Worm (Caenorhabditis elegans) whole organism, midembryonic: ENCODE measurements around the gene F49E11.2.

Experiments
- T22C8.4 ChIP-seq: fragments of 200-800 bp; sonication (Bioruptor generic); IDR thresholded peaks from 2 replicates; pipeline ENCODE4 v1.3.6; 2022; ENCODE audit warnings: missing genetic modification characterization, missing compliant biosample characterization
- cog-1 ChIP-seq: sonication (generic microtip); optimal IDR thresholded peaks from 2 replicates; lab custom pipeline; 2016; ENCODE audit warnings: missing genetic modification characterization, missing compliant biosample characterization
- flt-1 ChIP-seq: fragments of 200-800 bp; sonication (Bioruptor generic); IDR thresholded peaks from 2 replicates; pipeline ENCODE4 v1.3.6; 2022; ENCODE audit warnings: missing genetic modification characterization, missing compliant biosample characterization
- klf-2 ChIP-seq: fragments of 200-800 bp; sonication (Bioruptor generic); conservative IDR thresholded peaks from 2 replicates; pipeline ENCODE4 v1.3.6; 2022; ENCODE audit warnings: missing genetic modification reagents, missing genetic modification characterization, missing compliant biosample characterization
- med-1 ChIP-seq: sonication (generic microtip); optimal IDR thresholded peaks from 2 replicates; lab custom pipeline; 2017; ENCODE audit warnings: missing genetic modification characterization, mild to moderate bottlenecking, missing compliant biosample characterization, antibody characterized with exemption, missing genetic modification reagents; ENCODE audit not compliant: insufficient read depth
- ref-1 ChIP-seq: fragments of 200-800 bp; sonication (Bioruptor generic); conservative IDR thresholded peaks from 2 replicates; pipeline ENCODE4 v1.3.6; 2022; ENCODE audit warnings: missing genetic modification reagents, missing genetic modification characterization, missing compliant biosample characterization
- tab-1 ChIP-seq: fragments of 200-800 bp; sonication (Bioruptor generic); IDR thresholded peaks from 2 replicates; pipeline ENCODE4 v1.3.6; 2022; ENCODE audit warnings: missing genetic modification characterization, missing compliant biosample characterization
- ztf-23 ChIP-seq: fragments of 200-800 bp; sonication (Bioruptor generic); IDR thresholded peaks from 2 replicates; pipeline ENCODE4 v1.3.6; 2022; ENCODE audit warnings: missing genetic modification reagents, missing genetic modification characterization, missing compliant biosample characterization
- ztf-29 ChIP-seq: fragments of 200-800 bp; sonication (Bioruptor generic); IDR thresholded peaks from 2 replicates; pipeline ENCODE4 v1.3.6; 2022; ENCODE audit warnings: missing genetic modification reagents, missing genetic modification characterization, missing compliant biosample characterization

F49E11.2 gene

ce11 chrIV:12999087-12999486 is 39.7 kb downstream of the F49E11.2 start:
- TF ChIP-seq klf-2 (GFP tag; lab: Robert Waterston, UW) (no peak), flt-1 (GFP tag; lab: Robert Waterston, UW) (0 out of 2 replicates have a peak, but pooled peaks have one; percentile 40)

ce11 chrIV:12997560-12997959 is 41.2 kb downstream of the F49E11.2 start:
- no peak for TF ChIP-seq ref-1 (GFP tag; lab: Robert Waterston, UW)

- TF ChIP-seq cog-1 (no peak), tab-1 (GFP tag; lab: Robert Waterston, UW) (no peak), ztf-23 (no peak), T22C8.4 (GFP tag; lab: Robert Waterston, UW) (no peak), med-1 (GFP tag; lab: Kevin White, UChicago) (no peak), klf-2 (GFP tag; lab: Robert Waterston, UW) (no peak), ref-1 (GFP tag; lab: Robert Waterston, UW) (no peak), flt-1 (GFP tag; lab: Robert Waterston, UW) (no peak), ztf-29 (GFP tag; lab: Robert Waterston, UW) (no peak)
Observed at ce11 chrIV:12995886-12996285, 42.9 kb downstream of the F49E11.2 start, which contains the start of gene K10D11.7. TSS of gene K10D11.7 (minus strand) at chrIV:12995986.

- TF ChIP-seq tab-1 (GFP tag; lab: Robert Waterston, UW) = no peak
Observed at ce11 chrIV:12994376-12994775, 44.4 kb downstream of the F49E11.2 start, which contains the start of gene K10D11.4. TSS of gene K10D11.4 (minus strand) at chrIV:12994476.

ce11 chrIV:12991629-12992028 is 47.2 kb downstream of the F49E11.2 start, which contains the start of gene K10D11.5:
TSS of gene K10D11.5 (minus strand) at chrIV:12991843.
- TF ChIP-seq T22C8.4 (GFP tag; lab: Robert Waterston, UW) = no peak
- no peak for TF ChIP-seq med-1 (GFP tag; lab: Kevin White, UChicago)
- no peak for TF ChIP-seq klf-2 (GFP tag; lab: Robert Waterston, UW)
- TF ChIP-seq ztf-29 (GFP tag; lab: Robert Waterston, UW) = no peak
- TF ChIP-seq cog-1 = no peak

- TF ChIP-seq med-1 (GFP tag; lab: Kevin White, UChicago) (no peak), tab-1 (GFP tag; lab: Robert Waterston, UW) (no peak), ztf-29 (GFP tag; lab: Robert Waterston, UW) (no peak), cog-1 (no peak), flt-1 (GFP tag; lab: Robert Waterston, UW) (no peak), T22C8.4 (GFP tag; lab: Robert Waterston, UW) (no peak), ztf-23 (no peak), klf-2 (GFP tag; lab: Robert Waterston, UW) (no peak), ref-1 (GFP tag; lab: Robert Waterston, UW) (no peak)
Observed at ce11 chrIV:12990638-12991037, 48.1 kb downstream of the F49E11.2 start.

ce11 chrIV:12989355-12989754 is 49.4 kb downstream of the F49E11.2 start, which contains the start of gene K10D11.6:
TSS of gene K10D11.6 (minus strand) at chrIV:12989455.
- no peak for TF ChIP-seq ztf-29 (GFP tag; lab: Robert Waterston, UW)
- no peak for TF ChIP-seq flt-1 (GFP tag; lab: Robert Waterston, UW)
- no peak for TF ChIP-seq ref-1 (GFP tag; lab: Robert Waterston, UW)
- no peak for TF ChIP-seq tab-1 (GFP tag; lab: Robert Waterston, UW)
- no peak for TF ChIP-seq ztf-23
- TF ChIP-seq cog-1 = no peak
- TF ChIP-seq T22C8.4 (GFP tag; lab: Robert Waterston, UW) = no peak
- no peak for TF ChIP-seq med-1 (GFP tag; lab: Kevin White, UChicago)
- TF ChIP-seq klf-2 (GFP tag; lab: Robert Waterston, UW) = no peak

ce11 chrIV:12985961-12986360 is 52.8 kb downstream of the F49E11.2 start, which contains the start of gene K10D11.3:
TSS of gene K10D11.3 (minus strand) at chrIV:12986134.
- no peak for TF ChIP-seq klf-2 (GFP tag; lab: Robert Waterston, UW)
- TF ChIP-seq ztf-23 = no peak
- no peak for TF ChIP-seq T22C8.4 (GFP tag; lab: Robert Waterston, UW)
- no peak for TF ChIP-seq flt-1 (GFP tag; lab: Robert Waterston, UW)
